Fruit fly (Drosophila melanogaster): ENCODE results near the gene CG44428.
A peak's percentile ranks its signal among the peaks of the same experiment; 100 is the strongest.

CG44428 gene

dm6 chrX:13536776-13537175 lies 6.7 kb upstream of the CG44428 start:
- TF ChIP-seq svp (GFP tag) (peak; percentile 24), Hr39 (GFP tag; optimal IDR thresholded peaks at IDR 0.05) (peak; percentile 26), acj6 (GFP tag; optimal IDR thresholded peaks at IDR 0.05) (peak; percentile 16), dac (GFP tag; optimal IDR thresholded peaks at IDR 0.05) (no peak), CG10669 (GFP tag; optimal IDR thresholded peaks at IDR 0.05) (peak; percentile 20), OdsH (GFP tag; optimal IDR thresholded peaks at IDR 0.05) (peak; percentile 2), CG6808 (GFP tag; optimal IDR thresholded peaks at IDR 0.05) (no peak), CG10631 (GFP tag; optimal IDR thresholded peaks at IDR 0.05) (peak; percentile 5), CG8632 (GFP tag; optimal IDR thresholded peaks at IDR 0.05) (no peak), Lpt (GFP tag; optimal IDR thresholded peaks at IDR 0.05) (no peak), achi (GFP tag; optimal IDR thresholded peaks at IDR 0.05) (no peak), Met (GFP tag; optimal IDR thresholded peaks at IDR 0.05) (peak; percentile 37), Gug (GFP tag; IDR thresholded peaks at IDR 0.05) (no peak), CG15336 (GFP tag; IDR thresholded peaks at IDR 0.05) (no peak), Ets21C (GFP tag; optimal IDR thresholded peaks at IDR 0.05) (no peak), esn (GFP tag; optimal IDR thresholded peaks at IDR 0.05) (peak; percentile 37), Ets96B (tag; optimal IDR thresholded peaks at IDR 0.05) (peak; percentile 25), Eip75B (GFP tag; optimal IDR thresholded peaks at IDR 0.05) (no peak), CG7368 (GFP tag; optimal IDR thresholded peaks at IDR 0.05) (no peak), CG6276 (GFP tag; optimal IDR thresholded peaks at IDR 0.05) (no peak), CG9139 (GFP tag; optimal IDR thresholded peaks at IDR 0.05) (no peak), fd59A (GFP tag; optimal IDR thresholded peaks at IDR 0.05) (no peak), vri (GFP tag; optimal IDR thresholded peaks at IDR 0.05) (no peak), CG3032 (tag; optimal IDR thresholded peaks at IDR 0.05) (peak; percentile 5), fd85E (GFP tag; optimal IDR thresholded peaks at IDR 0.05) (no peak), CG11762 (GFP tag; optimal IDR thresholded peaks at IDR 0.05; ENCODE audit: insufficient read depth) (no peak), net (GFP tag; optimal IDR thresholded peaks at IDR 0.05) (no peak), CG3919 (GFP tag; optimal IDR thresholded peaks at IDR 0.05) (peak; percentile 7), CG6792 (GFP tag; optimal IDR thresholded peaks at IDR 0.05) (peak; percentile 8), CG32006 (GFP tag; optimal IDR thresholded peaks at IDR 0.05) (peak; percentile 6), pdm3 (GFP tag; optimal IDR thresholded peaks at IDR 0.05) (peak; percentile 33), Smox (GFP tag; optimal IDR thresholded peaks at IDR 0.05) (peak; percentile 19), Eip78C (GFP tag) (peak; percentile 69), ss (GFP tag; optimal IDR thresholded peaks at IDR 0.05) (peak in 1 of 2 experiments; percentile 6), CG1621 (tag; optimal IDR thresholded peaks at IDR 0.05) (no peak), CG16779 (tag; optimal IDR thresholded peaks at IDR 0.05) (no peak), CG11294 (GFP tag; IDR thresholded peaks at IDR 0.05) (no peak), Sox15 (GFP tag; optimal IDR thresholded peaks at IDR 0.05) (no peak), salr (GFP tag; optimal IDR thresholded peaks at IDR 0.05) (no peak), lz (GFP tag; optimal IDR thresholded peaks at IDR 0.05) (peak; percentile 1), CG4318 (GFP tag; optimal IDR thresholded peaks at IDR 0.05) (no peak), CG31627 (GFP tag; optimal IDR thresholded peaks at IDR 0.05) (peak; percentile 2), fkh (GFP tag; optimal IDR thresholded peaks at IDR 0.05) (no peak), Sox102F (GFP tag; optimal IDR thresholded peaks at IDR 0.05) (peak; percentile 33), CG6163 (GFP tag; IDR thresholded peaks at IDR 0.05) (peak; percentile 65; the same call in 2 of the 3 replicates), topi (GFP tag; optimal IDR thresholded peaks at IDR 0.05) (peak; percentile 11), spab (GFP tag; optimal IDR thresholded peaks at IDR 0.05) (no peak), CG6854 (GFP tag; optimal IDR thresholded peaks at IDR 0.05) (no peak), CG8319 (GFP tag; optimal IDR thresholded peaks at IDR 0.05) (no peak), CG8119 (GFP tag; IDR thresholded peaks at IDR 0.05) (no peak), Sox14 (GFP tag; optimal IDR thresholded peaks at IDR 0.05) (no peak), CG34406 (GFP tag; optimal IDR thresholded peaks at IDR 0.05) (peak; percentile 16), dsx (GFP tag; optimal IDR thresholded peaks at IDR 0.05; ENCODE audit: poor library complexity, severe bottlenecking) (peak; percentile 5)
